Worm (Caenorhabditis elegans) whole organism, L4 larva: ENCODE measurements around the gene inx-6.

ENCODE experiments used
- D1046.2 ChIP-seq: fragments of 200-800 bp; sonication (Bioruptor generic); IDR thresholded peaks from 2 replicates; pipeline ENCODE4 v1.3.6; 2022; ENCODE audit warnings: missing genetic modification characterization, missing compliant biosample characterization
- nhr-237 ChIP-seq: sonication (generic microtip); optimal IDR thresholded peaks from 2 replicates; lab custom pipeline; 2017; ENCODE audit warnings: missing biosample characterization, missing genetic modification characterization

ce11 chrIV:12790871-12791270 lies 44.5 kb downstream of the inx-6 start, which contains the start of gene F07C6.2:
- TF ChIP-seq nhr-237 (tag; lab: Kevin White, UChicago) (no peak), D1046.2 (GFP tag; lab: Robert Waterston, UW) (no peak)
